Worm (Caenorhabditis elegans) whole organism, dauer: ENCODE results near the gene B0250.18.

Source experiments
- unc-62 ChIP-seq: sonication (generic microtip); optimal IDR thresholded peaks from 2 replicates; lab custom pipeline; 2017; ENCODE audit warnings: missing biosample characterization, missing genetic modification reagents, missing genetic modification characterization

Gene B0250.18

DNA sequence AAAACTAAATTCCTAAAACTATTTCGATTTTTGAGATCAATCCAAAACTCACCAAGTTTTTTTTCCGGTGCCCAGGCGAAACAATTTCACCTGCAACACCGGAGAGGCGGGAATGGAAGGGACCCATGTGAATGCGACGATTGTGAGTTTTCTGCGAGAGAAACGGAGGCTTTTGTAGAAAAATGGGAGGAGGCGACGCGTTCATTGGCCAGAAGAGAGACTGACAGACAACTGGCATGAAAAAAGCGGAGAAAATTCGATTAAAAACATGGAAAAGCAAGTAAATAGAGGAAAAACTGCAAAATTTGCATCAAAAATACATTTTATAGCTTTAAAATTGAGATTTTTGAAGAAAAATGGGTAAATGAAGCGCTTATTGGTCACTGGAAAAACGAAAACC is 15.1 kb upstream of the B0250.18 start, which contains the start of gene B0250.7:
TSS of gene B0250.7 (minus strand) at position 232 of the 400 bp plus-strand sequence.
- no peak for TF ChIP-seq unc-62

DNA sequence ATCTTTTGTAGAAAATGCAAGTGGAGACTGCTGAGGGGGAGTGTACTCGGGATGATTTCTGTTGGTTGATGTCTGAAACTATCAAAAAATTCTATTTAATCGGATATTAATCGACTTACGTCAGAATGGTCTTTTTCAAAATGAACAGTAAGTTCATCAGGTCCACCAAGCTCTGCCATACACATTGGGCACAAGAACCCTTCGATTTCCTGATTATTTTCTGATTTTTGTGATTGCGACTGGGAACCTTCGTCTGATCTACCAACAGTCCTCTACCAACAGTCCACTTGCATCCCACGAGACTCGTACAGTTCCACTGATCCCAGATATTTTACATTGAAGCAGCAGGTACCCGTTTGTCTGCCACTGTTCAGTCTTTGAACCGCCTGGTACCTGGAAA is 14.3 kb upstream of the B0250.18 start:
- no peak for TF ChIP-seq unc-62

DNA sequence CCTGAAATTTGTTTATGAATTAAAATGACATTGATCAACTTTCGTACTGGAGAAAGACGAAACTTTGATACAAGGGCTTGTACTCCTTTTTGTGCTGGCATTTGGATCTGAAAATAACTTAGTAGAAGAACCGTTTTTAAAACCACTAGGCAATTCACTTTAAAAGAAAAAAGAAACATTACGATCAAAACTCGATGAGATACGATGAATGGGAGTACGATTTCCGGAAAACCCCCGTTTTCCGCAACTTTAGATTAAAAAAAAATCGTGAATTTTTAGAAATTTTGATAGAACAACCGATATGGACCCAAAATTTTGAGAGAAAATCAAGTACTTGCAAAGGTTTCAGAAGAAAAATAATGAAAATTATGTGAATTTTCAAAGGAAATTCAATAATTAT is 9.7 kb upstream of the B0250.18 start, which contains the start of gene B0250.8:
TSS of gene B0250.8 (minus strand) at position 101 of the 400 bp plus-strand sequence.
- TF ChIP-seq unc-62, result no peak

DNA sequence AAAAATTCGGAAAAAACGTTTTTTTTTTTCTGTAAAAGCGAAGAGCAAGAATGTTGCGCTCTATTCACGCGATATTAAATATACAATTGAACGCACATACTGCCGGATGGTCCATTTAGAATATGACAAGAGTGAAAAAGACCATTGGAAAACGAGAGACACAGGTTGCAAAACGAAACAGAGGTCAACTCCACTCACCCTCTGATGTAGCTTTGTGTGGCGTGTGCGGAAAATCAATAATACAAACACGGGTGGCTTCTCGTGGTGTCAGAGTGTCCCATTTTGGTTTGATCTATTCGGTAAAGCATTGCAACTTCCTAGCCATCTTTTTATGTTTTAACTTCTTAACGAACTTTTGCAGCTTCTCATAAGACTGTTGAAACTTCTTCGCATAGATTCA is 4.1 kb upstream of the B0250.18 start:
- no peak for TF ChIP-seq unc-62

DNA sequence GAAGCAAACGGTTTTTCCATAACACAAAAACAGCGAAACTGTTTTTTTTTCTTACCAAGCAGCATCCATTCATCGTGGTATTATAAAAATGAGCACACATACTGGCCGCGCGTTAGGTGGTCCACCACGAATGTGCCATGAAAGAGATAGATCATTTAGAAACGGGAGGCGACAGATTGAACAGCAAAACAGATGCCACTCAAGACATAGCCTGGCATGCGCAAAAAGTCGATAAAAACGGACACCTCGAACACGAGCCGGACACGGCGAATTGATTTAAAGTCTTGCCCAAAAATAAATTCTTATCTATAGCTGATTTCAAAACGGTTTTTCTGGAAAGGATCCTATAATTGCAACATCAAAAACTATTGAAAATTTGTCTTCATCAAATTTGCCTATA is 3.6 kb downstream of the B0250.18 start:
- TF ChIP-seq unc-62, result no peak

DNA sequence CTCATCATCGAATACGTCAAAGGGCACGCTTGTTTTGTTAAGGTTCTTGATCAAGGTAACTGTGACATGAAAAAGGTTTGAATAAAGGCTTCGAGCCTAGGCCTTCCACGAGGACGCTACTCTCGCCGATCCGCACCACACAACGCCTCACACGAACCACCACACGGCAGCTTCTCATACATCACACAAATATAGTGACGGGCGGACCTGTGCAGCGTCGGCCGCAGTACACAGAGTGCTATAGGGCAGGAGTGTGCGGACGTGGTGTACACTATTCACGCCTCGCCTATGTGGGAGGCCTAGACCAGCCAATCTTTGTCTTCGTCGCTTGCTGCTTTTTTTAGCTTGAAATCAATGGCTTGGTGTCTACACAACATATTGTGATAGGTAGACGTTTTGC is 5.1 kb downstream of the B0250.18 start:
- TF ChIP-seq unc-62, result no peak

DNA sequence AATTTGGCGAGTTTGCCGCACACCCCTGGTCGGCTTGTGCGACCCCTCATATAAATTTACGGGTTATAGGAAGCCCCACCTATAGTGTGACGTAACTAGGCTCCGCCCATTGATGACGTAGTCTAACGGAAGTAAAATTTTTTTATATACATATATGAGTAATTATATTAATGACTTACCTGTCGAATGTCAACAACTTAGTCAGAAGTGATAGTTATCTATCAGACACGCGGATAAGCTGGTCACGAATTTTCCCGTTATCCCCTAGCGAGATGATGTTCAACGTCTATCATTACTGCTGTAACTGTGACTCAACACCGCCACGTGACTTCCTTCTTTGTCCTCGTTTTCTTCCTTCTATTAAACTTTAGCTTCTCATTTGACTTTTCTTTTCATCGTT is 6.9 kb downstream of the B0250.18 start, which contains the start of gene srd-70:
TSS of gene srd-70 (plus strand) at position 301 of the 400 bp plus-strand sequence.
- no peak for TF ChIP-seq unc-62

DNA sequence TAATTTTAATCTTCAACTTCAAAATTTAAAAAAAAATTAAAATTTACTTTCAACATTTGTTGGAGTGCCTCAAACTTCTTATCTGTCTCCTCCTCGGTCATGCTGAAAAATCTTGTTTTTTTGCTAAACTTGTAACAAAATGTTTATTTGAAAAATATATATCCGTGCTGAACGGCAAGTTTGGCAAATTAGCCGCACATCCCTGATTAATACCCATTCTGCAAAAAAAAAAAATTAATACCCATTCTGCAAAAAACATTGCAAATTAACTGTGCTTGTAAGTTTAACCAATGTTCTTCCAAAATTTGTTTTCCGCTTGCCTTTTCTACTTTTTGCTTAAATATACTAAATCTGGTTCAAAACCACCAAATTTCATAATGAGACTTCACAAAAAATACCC is 7.6 kb downstream of the B0250.18 start, which contains the start of gene F48F5.6:
TSS of gene F48F5.6 (minus strand) at position 101 of the 400 bp plus-strand sequence.
- TF ChIP-seq unc-62, result no peak

DNA sequence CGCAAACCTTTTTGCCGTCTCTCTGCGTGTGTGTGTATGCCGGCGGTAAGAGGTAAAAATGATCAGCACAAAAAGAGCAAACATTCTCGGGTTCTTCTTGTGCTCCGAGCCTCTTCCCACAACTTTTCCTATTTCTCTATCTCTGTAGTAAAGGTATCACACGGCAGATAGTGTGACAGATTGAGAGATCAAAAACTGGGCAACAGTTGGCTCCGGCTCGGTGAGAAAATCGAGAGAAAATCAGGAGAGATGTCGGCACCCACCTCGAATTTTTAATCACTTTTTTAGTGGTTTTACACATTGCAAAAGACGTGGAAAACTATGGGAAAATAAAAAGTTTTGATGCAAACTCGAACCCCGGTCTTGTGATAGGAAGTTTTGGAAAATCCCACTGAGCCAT is 8.9 kb downstream of the B0250.18 start:
- TF ChIP-seq unc-62, result no peak

DNA sequence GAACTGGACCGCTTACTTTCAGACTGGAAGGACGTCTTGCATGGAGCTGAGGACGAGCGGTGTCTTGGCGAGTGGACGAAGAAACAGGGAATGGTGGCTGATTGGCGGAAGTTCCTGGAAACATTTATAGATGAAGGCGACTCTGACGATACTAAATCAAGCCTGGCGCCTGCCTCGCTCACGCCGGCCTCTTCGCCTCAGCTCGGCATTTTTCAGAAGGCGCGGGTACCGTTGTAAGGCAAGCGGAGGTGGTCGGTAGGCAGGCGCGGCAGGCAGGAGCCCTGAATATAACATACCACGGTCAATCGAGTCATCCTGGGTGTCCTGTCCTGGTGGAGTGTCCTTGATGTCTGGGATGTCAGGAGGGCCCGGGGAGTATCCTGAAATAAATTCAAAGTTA is 14.8 kb downstream of the B0250.18 start:
- no peak for TF ChIP-seq unc-62

DNA sequence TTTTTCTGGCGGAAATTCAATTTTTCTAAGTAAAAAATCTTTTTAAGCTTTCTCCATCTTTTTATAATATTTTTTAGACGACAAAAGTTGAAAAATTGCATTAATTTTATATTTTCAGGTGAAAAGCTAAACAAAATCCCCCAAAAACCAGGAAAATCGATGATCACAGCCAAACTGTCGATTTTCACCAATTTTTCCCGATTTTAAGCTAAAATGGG is 35.6 kb downstream of the B0250.18 start, which contains the start of the genes fce-2 and F48F5.8:
TSS of gene fce-2 (plus strand) at position 119 of the 218 bp plus-strand sequence.
TSS of gene F48F5.8 (plus strand) at position 160 of the 218 bp plus-strand sequence.
- no peak for TF ChIP-seq unc-62

DNA sequence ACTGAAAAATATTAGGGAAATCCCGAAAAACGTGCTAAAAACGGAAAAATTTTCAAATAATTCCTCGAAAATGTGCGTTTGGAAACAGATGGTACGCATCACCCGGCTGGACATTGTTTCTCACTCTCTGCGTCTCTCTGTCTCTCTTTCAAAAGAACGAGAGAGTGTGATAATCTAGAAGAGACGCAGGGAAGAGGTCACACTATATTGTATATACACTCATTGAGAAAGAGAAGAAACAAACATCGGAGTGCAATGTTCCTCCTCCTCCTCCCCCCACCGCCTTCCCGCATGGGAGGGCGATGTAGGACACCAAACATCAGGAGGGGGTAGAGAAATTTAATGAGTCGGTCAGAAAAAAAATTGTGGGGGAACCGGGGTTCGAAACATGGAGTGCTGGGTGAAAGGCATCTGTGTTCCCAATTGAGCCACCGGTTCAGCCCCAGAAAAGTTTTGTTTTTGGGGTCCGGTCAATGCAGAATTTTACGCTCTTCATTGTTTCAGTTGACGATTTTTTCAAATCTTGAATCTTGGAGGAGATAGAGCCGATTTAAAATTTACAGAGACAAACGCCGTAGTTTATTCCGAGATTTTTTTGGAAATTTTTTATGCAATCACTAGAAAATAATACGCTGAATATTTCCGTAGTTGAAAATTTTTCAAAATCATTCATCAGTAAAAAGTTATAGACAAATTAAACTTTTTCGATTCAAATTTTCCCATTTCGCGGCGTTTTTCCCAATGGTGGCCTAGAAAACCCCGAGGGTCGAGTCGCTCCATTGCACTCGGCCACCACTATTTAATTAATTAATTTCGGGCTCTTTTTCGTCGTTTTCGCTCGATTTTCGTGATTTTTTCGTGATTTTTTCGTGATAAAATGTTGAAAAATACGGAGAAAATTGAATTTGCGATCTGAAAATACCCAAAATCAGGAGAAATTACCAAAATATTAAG is 36.2 kb downstream of the B0250.18 start:
- no peak for TF ChIP-seq unc-62

DNA sequence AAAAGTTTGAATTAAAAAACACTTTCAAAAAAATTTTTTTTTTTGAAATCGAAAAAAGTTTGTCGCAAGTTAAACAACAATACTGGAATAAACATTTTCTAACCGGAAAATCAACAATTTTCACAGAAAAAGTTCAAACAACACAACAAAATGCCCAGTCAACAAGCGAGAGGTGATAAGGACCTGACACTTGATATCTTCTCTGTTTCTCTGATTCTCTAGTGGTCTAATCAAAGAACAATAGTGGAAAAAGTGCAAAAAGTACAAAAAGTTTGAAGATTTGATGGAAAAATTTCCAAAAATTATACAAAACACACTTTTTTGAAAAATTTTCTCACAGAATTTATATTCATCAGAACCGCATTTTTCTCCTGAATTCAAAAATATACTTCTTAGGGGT is 37.3 kb downstream of the B0250.18 start:
- no peak for TF ChIP-seq unc-62

DNA sequence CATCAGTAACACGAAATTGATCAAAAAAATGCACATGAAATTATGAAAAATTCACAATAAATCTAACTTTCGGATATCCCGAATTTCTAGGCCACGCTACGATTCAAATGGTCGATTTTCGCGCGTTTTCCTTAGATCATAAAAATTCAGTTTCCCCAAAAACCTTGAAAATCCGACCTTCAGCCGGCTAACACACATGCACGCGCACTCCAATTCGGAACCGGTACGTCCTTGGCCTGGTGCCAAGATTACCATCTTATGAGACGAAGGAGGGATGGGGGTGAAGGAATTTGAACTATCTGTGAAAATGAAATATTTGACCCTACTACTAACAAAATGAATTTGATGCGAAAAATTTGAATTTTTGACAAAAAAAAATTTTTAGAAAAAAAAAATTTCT is 38.0 kb downstream of the B0250.18 start:
- TF ChIP-seq unc-62, result no peak

DNA sequence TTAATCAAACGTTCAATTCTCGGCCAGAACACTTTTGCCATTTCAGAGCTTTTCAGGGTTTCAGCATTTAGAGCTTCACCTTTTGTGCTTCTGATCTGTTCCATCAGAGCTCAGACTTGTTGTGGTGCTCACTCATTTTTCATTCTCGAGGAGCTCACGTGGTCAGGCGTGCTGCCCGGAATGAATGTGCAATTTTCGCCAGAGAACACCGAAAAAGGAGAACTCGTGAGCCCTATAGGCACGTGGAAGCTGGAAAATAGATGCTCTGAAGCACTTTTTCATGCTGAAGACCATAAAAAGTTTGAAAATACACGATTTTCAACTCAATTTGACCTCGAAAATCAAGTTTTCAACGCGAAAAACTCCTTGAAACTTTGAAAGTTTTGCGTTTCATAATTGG is 41.1 kb downstream of the B0250.18 start:
- TF ChIP-seq unc-62, result no peak

DNA sequence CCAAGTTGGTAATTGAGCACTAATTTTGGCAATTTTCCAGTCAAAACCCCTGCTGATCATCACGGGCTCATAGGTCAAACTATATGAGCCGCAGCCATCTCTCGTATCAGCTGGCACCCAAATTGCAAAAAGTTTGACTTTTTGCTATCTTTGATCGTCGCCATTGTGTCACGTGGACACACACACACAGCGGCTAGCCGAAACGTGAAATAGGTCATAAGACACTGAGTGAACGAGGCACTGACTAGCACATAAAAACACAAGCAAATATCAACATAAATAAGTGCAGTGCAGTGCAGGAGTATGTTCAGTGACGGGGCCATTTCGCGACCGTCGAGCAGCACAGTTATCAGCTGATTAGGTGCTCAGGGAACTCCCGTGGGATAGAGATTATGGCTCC is 41.9 kb downstream of the B0250.18 start:
- TF ChIP-seq unc-62, result no peak

DNA sequence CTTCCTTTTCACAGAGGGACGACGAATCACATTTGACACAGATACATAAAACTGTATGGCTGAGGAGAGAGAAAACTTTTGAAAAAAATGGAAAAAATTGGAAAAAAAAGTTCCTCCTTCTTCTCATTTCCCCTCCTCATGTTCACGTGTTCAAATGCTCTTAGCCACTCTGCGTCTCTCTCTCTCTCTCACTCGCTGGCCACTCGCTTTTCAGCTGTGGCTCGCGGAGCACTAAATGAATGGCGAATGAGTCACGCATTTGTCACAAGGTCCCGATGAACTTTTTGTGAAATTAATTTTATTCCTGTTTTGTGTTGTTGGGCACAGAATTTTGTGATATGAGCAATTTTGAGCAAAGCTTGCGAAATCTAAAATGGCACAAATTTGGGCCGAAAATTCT is 42.9 kb downstream of the B0250.18 start:
- no peak for TF ChIP-seq unc-62

DNA sequence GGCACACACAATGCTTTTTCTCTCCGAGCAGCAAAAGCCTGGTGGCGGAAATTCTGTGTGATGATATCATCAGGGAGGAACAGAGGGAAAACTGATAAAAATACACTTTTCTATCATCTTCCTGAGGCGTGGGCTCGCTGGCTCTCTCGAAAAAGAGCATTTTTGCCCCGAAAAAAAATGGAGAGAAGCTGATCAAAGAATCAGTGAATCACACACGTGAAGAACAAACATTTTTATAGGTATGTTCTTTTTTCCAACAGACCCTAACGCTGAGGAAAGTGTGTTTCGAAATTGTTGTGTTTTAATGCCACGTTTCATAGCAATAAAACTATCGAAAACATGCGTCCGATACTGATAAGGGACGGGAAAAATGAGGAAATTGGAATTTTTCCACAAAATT is 43.9 kb downstream of the B0250.18 start:
- TF ChIP-seq unc-62, result no peak
